Worm (Caenorhabditis elegans) whole organism, midembryonic: ENCODE measurements around the gene C29E4.14.
"Not testable (repeated sequence)": the region's sequence is repeated elsewhere in the genome, so short reads cannot be mapped to it uniquely, and the experiment has no call there.

Experiments used
- T22C8.4 ChIP-seq: fragments of 200-800 bp; sonication (Bioruptor generic); IDR thresholded peaks from 2 replicates; pipeline ENCODE4 v1.3.6; 2022; ENCODE audit warnings: missing genetic modification characterization, missing compliant biosample characterization
- tab-1 ChIP-seq: fragments of 200-800 bp; sonication (Bioruptor generic); IDR thresholded peaks from 2 replicates; pipeline ENCODE4 v1.3.6; 2022; ENCODE audit warnings: missing genetic modification characterization, missing compliant biosample characterization
- ztf-23 ChIP-seq: fragments of 200-800 bp; sonication (Bioruptor generic); IDR thresholded peaks from 2 replicates; pipeline ENCODE4 v1.3.6; 2022; ENCODE audit warnings: missing genetic modification reagents, missing genetic modification characterization, missing compliant biosample characterization

ce11 chrIII:7964281-7964680 lies 44.4 kb downstream of the C29E4.14 start, which contains the start of gene F54H12.2:
- TF ChIP-seq T22C8.4 (GFP tag; lab: Robert Waterston, UW); tab-1; ztf-23 (GFP tag; lab: Robert Waterston, UW): not testable (repeated sequence)
